Worm (Caenorhabditis elegans) whole organism, L2 larva: Measurements from ENCODE around the gene F53F4.4.
A peak's percentile ranks its signal among the peaks of the same experiment; 100 is the strongest.

Experiments
- C34F6.9 ChIP-seq: fragments of 150-350 bp; optimal IDR thresholded peaks from 2 replicates; lab custom pipeline; 2014; ENCODE audit warnings: missing biosample characterization, missing genetic modification characterization
- F13H6.1 ChIP-seq: sonication (generic microtip); optimal IDR thresholded peaks from 2 replicates; lab custom pipeline; 2016; ENCODE audit warnings: missing genetic modification characterization, missing compliant biosample characterization
- R02D3.7 ChIP-seq: fragments of 150-350 bp; optimal IDR thresholded peaks from 2 replicates; lab custom pipeline; 2014; ENCODE audit warnings: missing biosample characterization, missing genetic modification characterization
- Y55F3AM.14 ChIP-seq: fragments of 200-800 bp; sonication (Bioruptor generic); optimal IDR thresholded peaks from 2 replicates; lab custom pipeline; 2018; ENCODE audit warnings: mild to moderate bottlenecking, missing genetic modification characterization, missing compliant biosample characterization
- ZK546.5 ChIP-seq: sonication (generic microtip); optimal IDR thresholded peaks from 2 replicates; lab custom pipeline; 2017; ENCODE audit warnings: missing biosample characterization, missing genetic modification characterization
- blmp-1 ChIP-seq: sonication (generic microtip); optimal IDR thresholded peaks from 2 replicates; lab custom pipeline; 2017; ENCODE audit warnings: missing genetic modification characterization, mild to moderate bottlenecking, missing compliant biosample characterization, antibody characterized with exemption, moderate library complexity; ENCODE audit not compliant: insufficient read depth
- ceh-16 ChIP-seq: fragments of 150-350 bp; optimal IDR thresholded peaks from 2 replicates; lab custom pipeline; 2014; ENCODE audit warnings: missing biosample characterization, missing genetic modification characterization
- ceh-82 ChIP-seq: fragments of 150-350 bp; optimal IDR thresholded peaks from 2 replicates; lab custom pipeline; 2014; ENCODE audit warnings: missing biosample characterization, missing genetic modification characterization
- dmd-4 ChIP-seq: sonication (generic microtip); optimal IDR thresholded peaks from 2 replicates; lab custom pipeline; 2017; ENCODE audit warnings: missing biosample characterization, missing genetic modification characterization
- elt-1 ChIP-seq: fragments of 150-350 bp; optimal IDR thresholded peaks from 2 replicates; lab custom pipeline; 2014; ENCODE audit warnings: missing biosample characterization, missing genetic modification characterization
- elt-3 ChIP-seq: sonication (generic microtip); optimal IDR thresholded peaks from 2 replicates; lab custom pipeline; 2017; ENCODE audit warnings: missing biosample characterization, missing genetic modification characterization
- fos-1 ChIP-seq: fragments of 150-350 bp; optimal IDR thresholded peaks from 2 replicates; lab custom pipeline; 2014; ENCODE audit warnings: missing biosample characterization, missing genetic modification characterization
- lin-13 ChIP-seq: fragments of 150-350 bp; optimal IDR thresholded peaks from 2 replicates; lab custom pipeline; 2014; ENCODE audit warnings: missing biosample characterization, missing genetic modification reagents, missing genetic modification characterization
- lsy-2 ChIP-seq, 2 experiments: fragments of 150-350 bp in 1 of 2; sonication (generic microtip) in 1 of 2; optimal IDR thresholded peaks; 2 replicates each; lab custom pipeline; 2014 to 2017; ENCODE audit warnings: missing biosample characterization in 2 of 2, missing genetic modification characterization in 2 of 2
- mdl-1 ChIP-seq, 2 experiments: fragments of 150-350 bp in 1 of 2; sonication (generic microtip) in 1 of 2; optimal IDR thresholded peaks; 2 replicates each; lab custom pipeline; 2017; ENCODE audit warnings: missing biosample characterization in 2 of 2, missing genetic modification characterization in 2 of 2
- nhr-11 ChIP-seq: fragments of 150-350 bp; optimal IDR thresholded peaks from 2 replicates; lab custom pipeline; 2014; ENCODE audit warnings: missing biosample characterization, missing genetic modification characterization
- nhr-129 ChIP-seq: fragments of 150-350 bp; optimal IDR thresholded peaks from 2 replicates; lab custom pipeline; 2014; ENCODE audit warnings: missing biosample characterization, missing genetic modification characterization
- nhr-21 ChIP-seq: fragments of 150-350 bp; optimal IDR thresholded peaks from 2 replicates; lab custom pipeline; 2014; ENCODE audit warnings: missing biosample characterization, missing genetic modification characterization
- nhr-237 ChIP-seq: fragments of 150-350 bp; optimal IDR thresholded peaks from 2 replicates; lab custom pipeline; 2014; ENCODE audit warnings: missing biosample characterization, missing genetic modification characterization
- nhr-6 ChIP-seq: fragments of 150-350 bp; optimal IDR thresholded peaks from 2 replicates; lab custom pipeline; 2014; ENCODE audit warnings: missing biosample characterization, missing genetic modification characterization
- nhr-77 ChIP-seq: fragments of 150-350 bp; optimal IDR thresholded peaks from 2 replicates; lab custom pipeline; 2014; ENCODE audit warnings: missing biosample characterization, missing genetic modification characterization
- peb-1 ChIP-seq: fragments of 150-350 bp; optimal IDR thresholded peaks from 2 replicates; lab custom pipeline; 2014; ENCODE audit warnings: missing biosample characterization, missing genetic modification characterization
- sem-4 ChIP-seq: fragments of 150-350 bp; optimal IDR thresholded peaks from 2 replicates; lab custom pipeline; 2014; ENCODE audit warnings: missing biosample characterization, missing genetic modification reagents, missing genetic modification characterization
- skn-1 ChIP-seq: sonication (generic microtip); optimal IDR thresholded peaks from 2 replicates; lab custom pipeline; 2017; ENCODE audit warnings: missing biosample characterization, missing genetic modification characterization
- sma-3 ChIP-seq: sonication (generic microtip); optimal IDR thresholded peaks from 2 replicates; lab custom pipeline; 2016; ENCODE audit warnings: missing genetic modification reagents, missing genetic modification characterization, missing compliant biosample characterization
- sma-9 ChIP-seq, 2 experiments: fragments of 150-350 bp in 1 of 2; sonication (generic microtip) in 1 of 2; optimal IDR thresholded peaks; 2 replicates each; lab custom pipeline; 2014 to 2016; ENCODE audit warnings: missing genetic modification characterization in 2 of 2, mild to moderate bottlenecking in 1 of 2, missing biosample characterization in 1 of 2, missing compliant biosample characterization in 1 of 2, missing genetic modification reagents in 1 of 2, moderate library complexity in 1 of 2
- snpc-4 ChIP-seq: fragments of 150-350 bp; optimal IDR thresholded peaks from 2 replicates; lab custom pipeline; 2014; ENCODE audit warnings: missing biosample characterization, missing genetic modification characterization
- unc-62 ChIP-seq: fragments of 150-350 bp; optimal IDR thresholded peaks from 2 replicates; lab custom pipeline; 2014; ENCODE audit warnings: missing biosample characterization, missing genetic modification reagents, missing genetic modification characterization
- zag-1 ChIP-seq: fragments of 150-350 bp; optimal IDR thresholded peaks from 2 replicates; lab custom pipeline; 2014; ENCODE audit warnings: missing biosample characterization, missing genetic modification characterization
- ztf-11 ChIP-seq: sonication (generic microtip); optimal IDR thresholded peaks from 2 replicates; lab custom pipeline; 2017; ENCODE audit warnings: missing biosample characterization, missing genetic modification characterization
- ztf-4 ChIP-seq: fragments of 150-350 bp; optimal IDR thresholded peaks from 2 replicates; lab custom pipeline; 2014; ENCODE audit warnings: missing biosample characterization, missing genetic modification characterization

F53F4.4 gene

ce11 chrV:13609806-13610205, 16.6 kb downstream of the F53F4.4 start:
- TF ChIP-seq C34F6.9 (tag; lab: Kevin White, UChicago): no peak
- peak; percentile 20 for TF ChIP-seq nhr-21 (tag; lab: Kevin White, UChicago)
- TF ChIP-seq ztf-4: no peak

DNA sequence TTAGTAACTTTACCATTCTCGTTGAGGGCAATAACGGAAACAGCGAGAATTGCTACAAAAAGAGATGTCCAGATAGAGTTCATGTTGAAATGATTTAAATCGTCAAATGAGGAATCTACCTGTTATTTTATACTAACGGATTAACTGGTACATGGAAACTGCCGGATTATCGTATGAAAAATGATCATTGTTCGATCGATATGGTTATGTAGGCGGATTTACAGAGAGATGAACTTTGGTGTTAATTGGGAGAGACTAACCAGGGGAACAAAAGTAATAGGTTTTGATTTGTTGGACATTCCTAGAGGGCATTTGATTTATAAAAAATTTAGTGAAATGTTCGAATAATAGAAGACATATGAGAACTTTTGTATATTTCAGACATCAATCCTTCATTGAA, 18.6 kb downstream of the F53F4.4 start, which contains the start of gene spig-9:
TSS of gene spig-9 (minus strand) at position 101 of the 400 bp plus-strand sequence.
- no peak for TF ChIP-seq sma-9 (GFP tag; optimal IDR thresholded peaks at IDR 0.05; lab: Kevin White, UChicago)
- no peak for TF ChIP-seq sma-9 (tag; optimal IDR thresholded peaks at IDR 0.05; lab: Kevin White, UChicago)
- TF ChIP-seq nhr-11 (tag; lab: Kevin White, UChicago): no peak
- TF ChIP-seq mdl-1 (tag; optimal IDR thresholded peaks at IDR 0.05; lab: Kevin White, UChicago): no peak
- no peak for TF ChIP-seq skn-1 (tag; lab: Kevin White, UChicago)

DNA sequence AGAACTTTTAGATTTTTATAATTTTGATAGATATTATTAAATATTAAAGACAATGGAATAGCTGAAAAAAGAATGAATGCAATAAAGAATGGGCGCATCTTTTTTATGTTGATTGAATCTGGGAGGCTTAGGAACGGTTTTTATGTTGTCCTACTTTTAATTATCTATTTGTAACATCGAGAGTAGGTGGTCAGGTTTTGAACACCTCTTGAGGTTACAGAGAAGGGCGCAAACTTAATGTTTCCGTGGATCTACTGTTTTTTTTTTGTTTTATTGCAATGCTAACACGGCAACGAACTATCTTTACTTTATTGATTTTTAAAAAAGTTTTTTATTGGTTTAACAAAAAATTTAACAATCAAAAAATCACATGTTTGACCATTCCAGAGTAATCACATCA, 20.7 kb downstream of the F53F4.4 start, which contains the start of gene F53F4.7:
TSS of gene F53F4.7 (minus strand) at position 101 of the 400 bp plus-strand sequence.
- TF ChIP-seq elt-1 (tag; lab: Kevin White, UChicago): no peak
- no peak for TF ChIP-seq nhr-6 (tag; lab: Kevin White, UChicago)
- no peak for TF ChIP-seq zag-1 (tag; lab: Kevin White, UChicago)
- no peak for TF ChIP-seq nhr-11 (tag; lab: Kevin White, UChicago)
- TF ChIP-seq Y55F3AM.14 (GFP tag; lab: Kevin White, UChicago): no peak
- TF ChIP-seq sem-4 (tag; lab: Kevin White, UChicago): no peak
- TF ChIP-seq skn-1 (tag; lab: Kevin White, UChicago): no peak
- TF ChIP-seq mdl-1 (tag; optimal IDR thresholded peaks at IDR 0.05; lab: Kevin White, UChicago): no peak
- no peak for TF ChIP-seq blmp-1 (tag; lab: Kevin White, UChicago)
- no peak for TF ChIP-seq nhr-77
- TF ChIP-seq lin-13: no peak
- TF ChIP-seq dmd-4 (tag; lab: Kevin White, UChicago): no peak
- TF ChIP-seq nhr-237 (tag; lab: Kevin White, UChicago): no peak
- no peak for TF ChIP-seq fos-1 (tag; lab: Kevin White, UChicago)
- no peak for TF ChIP-seq ceh-82 (tag; lab: Kevin White, UChicago)
- TF ChIP-seq ztf-11 (tag; lab: Kevin White, UChicago): no peak
- TF ChIP-seq, all 48 proteins: peak for 0

DNA sequence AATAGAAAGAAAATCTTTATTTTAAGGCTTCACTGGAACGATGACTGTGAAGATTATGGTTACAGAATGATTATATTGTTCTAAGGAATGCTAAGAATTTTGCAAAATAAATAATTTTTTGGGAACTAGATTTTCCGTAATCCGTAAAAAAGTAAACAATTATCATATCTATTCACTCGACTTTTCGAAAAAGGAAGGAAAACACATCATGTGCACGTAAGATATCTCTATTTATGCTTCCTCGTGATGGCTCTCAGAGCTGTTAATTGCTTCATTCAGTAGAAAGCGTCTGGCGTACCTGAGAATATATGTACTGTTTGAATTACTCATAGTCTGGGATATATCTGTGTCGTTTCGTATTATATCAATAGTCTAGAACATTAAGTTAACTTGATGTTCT, 26.6 kb downstream of the F53F4.4 start, which contains the start of gene srd-11:
TSS of gene srd-11 (minus strand) at position 101 of the 400 bp plus-strand sequence.
- no peak for TF ChIP-seq unc-62 (GFP tag; lab: Kevin White, UChicago)
- no peak for TF ChIP-seq ceh-82 (tag; lab: Kevin White, UChicago)
- TF ChIP-seq sma-9 (GFP tag; optimal IDR thresholded peaks at IDR 0.05; lab: Kevin White, UChicago): no peak
- TF ChIP-seq sma-9 (tag; optimal IDR thresholded peaks at IDR 0.05; lab: Kevin White, UChicago): no peak
- TF ChIP-seq peb-1 (tag; lab: Kevin White, UChicago): no peak
- no peak for TF ChIP-seq ceh-16 (tag; lab: Kevin White, UChicago)
- TF ChIP-seq F13H6.1 (tag; lab: Kevin White, UChicago): no peak
- TF ChIP-seq Y55F3AM.14 (GFP tag; lab: Kevin White, UChicago): no peak
- no peak for TF ChIP-seq lin-13
- no peak for TF ChIP-seq nhr-129
- TF ChIP-seq lsy-2 (tag; optimal IDR thresholded peaks at IDR 0.05; lab: Kevin White, UChicago): no peak
- no peak for TF ChIP-seq elt-3
- TF ChIP-seq fos-1 (tag; lab: Kevin White, UChicago): no peak

DNA sequence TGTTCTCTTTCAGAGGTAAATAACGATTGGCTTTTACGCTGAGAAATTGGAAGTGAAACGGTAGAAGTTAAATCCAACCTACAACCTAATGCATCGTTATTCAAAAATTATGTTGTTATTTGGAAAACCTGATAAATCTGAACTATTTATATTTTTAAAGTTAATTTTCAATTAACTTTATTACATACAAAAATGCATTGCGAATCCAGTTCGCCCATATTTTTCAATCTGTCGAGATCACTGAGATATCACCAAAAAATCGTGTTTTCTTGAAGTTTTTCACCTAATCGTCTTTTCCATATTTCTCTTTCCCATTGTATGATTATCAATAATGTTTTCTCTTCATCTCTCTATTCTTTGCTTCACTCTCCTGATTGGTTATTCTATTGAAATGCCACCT, 27.5 kb downstream of the F53F4.4 start, which contains the start of gene F53F4.15:
TSS of gene F53F4.15 (plus strand) at position 301 of the 400 bp plus-strand sequence.
- TF ChIP-seq skn-1 (tag; lab: Kevin White, UChicago): no peak

DNA sequence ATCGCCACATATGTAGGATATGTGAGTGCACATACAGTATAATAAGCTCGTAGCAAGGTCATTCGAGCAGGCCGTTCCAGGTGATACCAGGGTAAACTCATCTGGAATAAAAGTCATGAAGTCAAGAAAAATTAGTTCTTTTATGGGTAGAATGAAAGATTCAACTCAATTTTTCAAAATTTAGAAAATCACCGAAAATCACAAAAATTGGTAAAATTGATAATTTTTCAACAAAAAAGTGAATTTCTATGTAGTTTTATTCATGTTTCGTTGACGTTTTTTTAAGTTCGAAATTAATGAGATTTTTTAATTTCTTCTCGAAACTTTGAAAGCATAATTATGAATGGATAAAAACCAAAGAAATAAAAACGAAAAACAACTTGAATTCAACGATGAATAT, 28.5 kb downstream of the F53F4.4 start, which contains the start of gene F53F4.16:
TSS of gene F53F4.16 (minus strand) at position 101 of the 400 bp plus-strand sequence.
- TF ChIP-seq nhr-77 (no peak), ztf-11 (tag; lab: Kevin White, UChicago) (no peak), F13H6.1 (tag; lab: Kevin White, UChicago) (no peak), ZK546.5 (no peak), sma-9 (GFP tag; optimal IDR thresholded peaks at IDR 0.05; lab: Kevin White, UChicago) (no peak), sma-9 (tag; optimal IDR thresholded peaks at IDR 0.05; lab: Kevin White, UChicago) (no peak), dmd-4 (tag; lab: Kevin White, UChicago) (no peak), R02D3.7 (tag; lab: Kevin White, UChicago) (no peak), sma-3 (GFP tag; lab: Kevin White, UChicago) (no peak), snpc-4 (tag; lab: Kevin White, UChicago) (no peak), ceh-16 (tag; lab: Kevin White, UChicago) (no peak)
- TF ChIP-seq, all 48 proteins: peak for 0
